Fruit fly (Drosophila melanogaster) whole organism, embryonic: ENCODE results near the gene CG5618.

Source experiments
- CG10543 ChIP-seq: fragments of 200-800 bp; sonication (Bioruptor generic); optimal IDR thresholded peaks from 3 replicates; lab custom pipeline; 2017; ENCODE audit warnings: missing biosample characterization, mild to moderate bottlenecking, missing genetic modification characterization, moderate library complexity
- CG10979 ChIP-seq: fragments of 200-800 bp; sonication (Bioruptor generic); optimal IDR thresholded peaks from 2 replicates; lab custom pipeline; 2018; ENCODE audit warnings: missing biosample characterization, mild to moderate bottlenecking, missing genetic modification characterization, moderate library complexity
- CG12769 ChIP-seq: fragments of 200-800 bp; sonication (Bioruptor generic); optimal IDR thresholded peaks from 2 replicates; lab custom pipeline; 2019; ENCODE audit warnings: missing biosample characterization, mild to moderate bottlenecking, missing genetic modification characterization, moderate library complexity
- CG15696 ChIP-seq: fragments of 200-800 bp; sonication (Bioruptor generic); optimal IDR thresholded peaks from 2 replicates; lab custom pipeline; 2019; ENCODE audit warnings: missing biosample characterization, mild to moderate bottlenecking, missing genetic modification characterization, moderate library complexity
- CG1603 ChIP-seq: fragments of 200-800 bp; sonication (Bioruptor generic); optimal IDR thresholded peaks from 2 replicates; lab custom pipeline; 2019; ENCODE audit warnings: missing biosample characterization, mild to moderate bottlenecking, missing genetic modification characterization, moderate library complexity
- CG17802 ChIP-seq: fragments of 200-800 bp; sonication (Bioruptor generic); optimal IDR thresholded peaks from 2 replicates; lab custom pipeline; 2018; ENCODE audit warnings: missing biosample characterization, mild to moderate bottlenecking, missing genetic modification characterization, moderate library complexity
- CG2129 ChIP-seq: fragments of 200-800 bp; sonication (Bioruptor generic); IDR thresholded peaks from 2 replicates; pipeline ENCODE4 v1.3.6; 2022; ENCODE audit warnings: missing biosample characterization, missing genetic modification characterization; ENCODE audit not compliant: partially characterized antibody
- CG3407 ChIP-seq: fragments of 200-800 bp; sonication (Bioruptor generic); optimal IDR thresholded peaks from 2 replicates; lab custom pipeline; 2018; ENCODE audit warnings: missing biosample characterization, mild to moderate bottlenecking, missing genetic modification characterization
- CG34376 ChIP-seq: fragments of 200-800 bp; sonication (Bioruptor generic); optimal IDR thresholded peaks from 2 replicates; lab custom pipeline; 2018; ENCODE audit warnings: missing biosample characterization, mild to moderate bottlenecking, missing genetic modification characterization
- CG3995 ChIP-seq: fragments of 200-800 bp; sonication (Bioruptor generic); optimal IDR thresholded peaks from 3 replicates; lab custom pipeline; 2016; ENCODE audit warnings: missing biosample characterization, missing genetic modification characterization
- CG5245 ChIP-seq: fragments of 200-800 bp; sonication (Bioruptor generic); optimal IDR thresholded peaks from 3 replicates; lab custom pipeline; 2016; ENCODE audit warnings: missing biosample characterization, missing genetic modification characterization
- CG6854 ChIP-seq: fragments of 200-800 bp; sonication (Bioruptor generic); optimal IDR thresholded peaks from 3 replicates; lab custom pipeline; 2017; ENCODE audit warnings: missing biosample characterization, mild to moderate bottlenecking, missing genetic modification characterization
- CG8281 ChIP-seq: fragments of 200-800 bp; sonication (Bioruptor generic); optimal IDR thresholded peaks from 2 replicates; lab custom pipeline; 2018; ENCODE audit warnings: missing biosample characterization, mild to moderate bottlenecking, missing genetic modification characterization, moderate library complexity
- CG8478 ChIP-seq: fragments of >200 bp; optimal IDR thresholded peaks from 2 replicates; lab custom pipeline; 2018
- CG9437 ChIP-seq: fragments of 200-800 bp; sonication (Bioruptor generic); optimal IDR thresholded peaks from 2 replicates; lab custom pipeline; 2018; ENCODE audit warnings: missing biosample characterization, mild to moderate bottlenecking, missing genetic modification characterization
- CoRest ChIP-seq: fragments of 200-800 bp; sonication (Bioruptor generic); optimal IDR thresholded peaks from 3 replicates; lab custom pipeline; 2018; ENCODE audit warnings: missing biosample characterization, mild to moderate bottlenecking, missing genetic modification characterization, moderate library complexity
- Dip3 ChIP-seq: fragments of 200-800 bp; sonication (Bioruptor generic); optimal IDR thresholded peaks from 3 replicates; lab custom pipeline; 2016; ENCODE audit warnings: missing biosample characterization, missing genetic modification characterization
- Dp ChIP-seq: fragments of 200-800 bp; sonication (Bioruptor generic); optimal IDR thresholded peaks from 2 replicates; lab custom pipeline; 2018; ENCODE audit warnings: missing biosample characterization, mild to moderate bottlenecking, missing genetic modification characterization, moderate library complexity
- Ets65A ChIP-seq: fragments of 200-800 bp; sonication (Bioruptor generic); peaks from one replicate; lab custom pipeline; 2016; ENCODE audit warnings: missing biosample characterization, missing genetic modification characterization
- HLH4C ChIP-seq: fragments of 200-800 bp; sonication (Bioruptor generic); IDR thresholded peaks from 3 replicates; pipeline ENCODE4 v1.3.6; 2022; ENCODE audit warnings: missing biosample characterization, missing genetic modification characterization; ENCODE audit not compliant: partially characterized antibody
- Hr78 ChIP-seq, 2 experiments: fragments of 200-800 bp in 1 of 2; fragments of >200 bp in 1 of 2; sonication (Bioruptor generic) in 1 of 2; optimal IDR thresholded peaks; 2 replicates each; lab custom pipeline; 2017 to 2019; ENCODE audit warnings: missing biosample characterization in 2 of 2, missing genetic modification characterization in 2 of 2, mild to moderate bottlenecking in 1 of 2, moderate library complexity in 1 of 2
- Sin3A ChIP-seq: fragments of >200 bp; optimal IDR thresholded peaks from 2 replicates; lab custom pipeline; 2018
- Sry-δ ChIP-seq: fragments of 200-800 bp; sonication (Bioruptor generic); optimal IDR thresholded peaks from 2 replicates; lab custom pipeline; 2016; ENCODE audit warnings: missing biosample characterization, missing genetic modification characterization
- ara ChIP-seq: fragments of 200-800 bp; sonication (Bioruptor generic); IDR thresholded peaks from 2 replicates; pipeline ENCODE4 v1.3.6; 2022; ENCODE audit warnings: missing biosample characterization, missing genetic modification characterization
- bbx ChIP-seq: fragments of 200-800 bp; sonication (Bioruptor generic); IDR thresholded peaks from 2 replicates; pipeline ENCODE4 v1.3.6; 2022; ENCODE audit warnings: missing biosample characterization, missing genetic modification characterization; ENCODE audit not compliant: partially characterized antibody
- btn ChIP-seq: fragments of 200-800 bp; sonication (Bioruptor generic); optimal IDR thresholded peaks from 2 replicates; lab custom pipeline; 2016; ENCODE audit warnings: missing biosample characterization, missing genetic modification characterization
- chm ChIP-seq: fragments of 200-800 bp; sonication (Bioruptor generic); IDR thresholded peaks from 2 replicates; pipeline ENCODE4 v1.3.6; 2022; ENCODE audit warnings: missing biosample characterization, missing genetic modification characterization
- corto ChIP-seq: fragments of 200-800 bp; sonication (Bioruptor generic); optimal IDR thresholded peaks from 2 replicates; lab custom pipeline; 2016; ENCODE audit warnings: missing biosample characterization, mild to moderate bottlenecking, missing genetic modification characterization, moderate library complexity
- da ChIP-seq: fragments of 200-800 bp; sonication (Bioruptor generic); optimal IDR thresholded peaks from 2 replicates; lab custom pipeline; 2016; ENCODE audit warnings: missing biosample characterization, missing genetic modification characterization
- dpn ChIP-seq, 2 experiments: fragments of 200-800 bp; sonication (Bioruptor generic); optimal IDR thresholded peaks; 3 replicates each; lab custom pipeline; 2016; ENCODE audit warnings: missing biosample characterization in 2 of 2, missing genetic modification characterization in 2 of 2
- gfzf ChIP-seq: fragments of 200-800 bp; sonication (Bioruptor generic); optimal IDR thresholded peaks from 2 replicates; lab custom pipeline; 2016; ENCODE audit warnings: missing biosample characterization, mild to moderate bottlenecking, missing genetic modification characterization, moderate library complexity
- ham ChIP-seq: fragments of 200-800 bp; sonication (Bioruptor generic); IDR thresholded peaks from 2 replicates; pipeline ENCODE4 v1.3.6; 2022; ENCODE audit warnings: missing biosample characterization, missing genetic modification characterization
- klu ChIP-seq: fragments of 200-800 bp; sonication (Bioruptor generic); IDR thresholded peaks from 2 replicates; pipeline ENCODE4 v1.3.6; 2022; ENCODE audit warnings: missing biosample characterization, missing genetic modification characterization
- kni ChIP-seq: fragments of 200-800 bp; sonication (Bioruptor generic); optimal IDR thresholded peaks from 3 replicates; lab custom pipeline; 2017; ENCODE audit warnings: mild to moderate bottlenecking, missing biosample characterization, missing genetic modification reagents, missing genetic modification characterization
- lmd ChIP-seq: fragments of 200-800 bp; sonication (Bioruptor generic); IDR thresholded peaks from 2 replicates; pipeline ENCODE4 v1.3.6; 2022; ENCODE audit warnings: missing biosample characterization, missing genetic modification characterization
- mirr ChIP-seq: fragments of 200-800 bp; sonication (Bioruptor generic); optimal IDR thresholded peaks from 3 replicates; lab custom pipeline; 2018; ENCODE audit warnings: missing biosample characterization, mild to moderate bottlenecking, missing genetic modification characterization
- nerfin-1 ChIP-seq: fragments of 200-800 bp; sonication (Bioruptor generic); optimal IDR thresholded peaks from 3 replicates; lab custom pipeline; 2019; ENCODE audit warnings: missing biosample characterization, mild to moderate bottlenecking, missing genetic modification characterization, moderate library complexity
- pb ChIP-seq: fragments of 200-800 bp; sonication (Bioruptor generic); optimal IDR thresholded peaks from 3 replicates; lab custom pipeline; 2016; ENCODE audit warnings: missing biosample characterization, missing genetic modification characterization
- pho ChIP-seq: fragments of 200-800 bp; sonication (Bioruptor generic); optimal IDR thresholded peaks from 2 replicates; lab custom pipeline; 2016; ENCODE audit warnings: missing biosample characterization, missing genetic modification characterization
- prd ChIP-seq, 3 experiments: fragments of >200 bp in 2 of 3; fragments of 200-800 bp in 1 of 3; sonication (Bioruptor generic) in 1 of 3; optimal IDR thresholded peaks in 2 of 3; IDR thresholded peaks in 1 of 3; 2 replicates in 2 of 3; 3 replicates in 1 of 3; pipeline versions ENCODE4 v1.3.6 to Lab custom; 2017 to 2022; ENCODE audit warnings: missing biosample characterization in 1 of 3, missing genetic modification characterization in 1 of 3
- psq ChIP-seq: fragments of 200-800 bp; sonication (Bioruptor generic); optimal IDR thresholded peaks from 2 replicates; lab custom pipeline; 2017; ENCODE audit warnings: missing biosample characterization, missing genetic modification characterization
- pum ChIP-seq: fragments of 200-800 bp; sonication (Bioruptor generic); optimal IDR thresholded peaks from 2 replicates; lab custom pipeline; 2016; ENCODE audit warnings: missing biosample characterization, missing genetic modification characterization
- seq ChIP-seq: fragments of 200-800 bp; sonication (Bioruptor generic); IDR thresholded peaks from 2 replicates; pipeline ENCODE4 v1.3.6; 2022; ENCODE audit warnings: missing biosample characterization, missing genetic modification characterization
- stwl ChIP-seq: fragments of 200-800 bp; sonication (Bioruptor generic); optimal IDR thresholded peaks from 3 replicates; lab custom pipeline; 2018; ENCODE audit warnings: missing biosample characterization, mild to moderate bottlenecking, missing genetic modification characterization, moderate library complexity
- sug ChIP-seq: fragments of 200-800 bp; optimal IDR thresholded peaks from 2 replicates; lab custom pipeline; 2019; ENCODE audit warnings: missing biosample characterization, mild to moderate bottlenecking, missing genetic modification characterization, moderate library complexity
- toy ChIP-seq: fragments of 200-800 bp; sonication (Bioruptor generic); IDR thresholded peaks from 2 replicates; pipeline ENCODE4 v1.3.6; 2022; ENCODE audit warnings: missing biosample characterization, missing genetic modification characterization
- zen2 ChIP-seq: fragments of 200-800 bp; sonication (Bioruptor generic); IDR thresholded peaks from 3 replicates; pipeline ENCODE4 v1.3.6; 2022; ENCODE audit warnings: missing biosample characterization, missing genetic modification characterization; ENCODE audit not compliant: partially characterized antibody

CG5618 gene

DNA sequence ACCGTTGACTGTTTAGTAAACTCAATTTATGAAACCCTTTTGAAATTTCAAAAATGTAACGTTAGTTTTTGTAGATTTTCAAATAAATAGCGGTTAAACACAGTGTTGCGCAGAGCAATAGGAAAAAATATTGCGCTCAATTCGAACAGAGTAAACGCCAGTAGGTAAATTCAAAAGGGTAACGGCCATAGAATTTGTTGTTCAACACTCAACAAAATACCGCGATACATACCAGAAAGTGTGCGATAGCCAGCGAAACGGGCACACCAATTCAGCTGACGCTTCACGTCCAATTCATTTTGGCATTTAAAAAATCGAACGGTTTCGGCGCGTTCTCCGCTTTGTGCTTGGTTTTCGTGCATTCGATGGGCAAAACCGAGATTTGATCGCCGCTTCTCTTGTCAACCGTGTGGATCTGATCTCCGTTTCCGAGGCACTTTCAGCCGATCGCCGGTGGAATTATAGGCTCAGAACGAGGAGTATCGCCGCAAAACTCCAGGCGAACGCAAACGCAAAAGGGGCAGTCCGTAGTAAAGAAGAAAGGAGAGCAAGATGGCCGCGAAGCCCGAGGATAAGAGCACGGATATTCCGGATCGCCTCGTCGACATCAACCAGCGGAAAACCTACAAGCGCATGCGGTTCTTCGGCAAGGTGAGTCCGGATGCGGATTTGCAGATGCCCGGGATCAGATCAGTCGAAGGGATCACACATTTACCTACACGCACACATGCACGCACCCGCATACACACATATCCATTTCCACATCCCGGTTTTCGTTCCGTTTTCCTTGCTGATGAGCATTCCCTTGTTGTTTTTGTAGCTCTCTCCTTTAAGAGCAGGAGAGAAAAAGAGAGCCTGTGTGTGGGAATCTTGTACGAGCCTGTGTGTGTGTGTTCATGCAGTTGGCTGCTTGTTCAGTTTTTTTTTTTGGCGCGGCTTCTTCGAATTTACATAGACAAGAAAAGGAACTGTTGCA is 43.2 kb upstream of the CG5618 start (continued):
- TF ChIP-seq CG1603 (tag; lab: Kevin White, UChicago) (peak; percentile 89), CG3407 (GFP tag; lab: Kevin White, UChicago) (no peak), CG5245 (no peak), pb (GFP tag; lab: Kevin White, UChicago) (no peak), da (GFP tag; lab: Kevin White, UChicago) (peak; percentile 28), CG2129 (peak; percentile 68), Hr78 (GFP tag; optimal IDR thresholded peaks at IDR 0.05; lab: Kevin White, UChicago) (no peak), btn (GFP tag; lab: Kevin White, UChicago) (no peak), CG3995 (GFP tag; lab: Kevin White, UChicago) (peak; percentile 55), CG10979 (tag; lab: Kevin White, UChicago) (no peak), ara (GFP tag; lab: Robert Waterston, UW) (peak; percentile 61; the same call in 1 of the 2 replicates), HLH4C (GFP tag; lab: Robert Waterston, UW) (peak; percentile 71), klu (peak; percentile 33; the same call in 1 of the 2 replicates), Ets65A (GFP tag; lab: Kevin White, UChicago) (peak; percentile 95), CG17802 (no peak), toy (GFP tag; lab: Robert Waterston, UW) (no peak), CG6854 (GFP tag; lab: Kevin White, UChicago) (no peak), corto (GFP tag; lab: Kevin White, UChicago) (no peak), bbx (GFP tag; lab: Robert Waterston, UW) (peak; percentile 89), nerfin-1 (tag; lab: Kevin White, UChicago) (peak; percentile 90), stwl (peak; percentile 99), sug (tag; lab: Kevin White, UChicago) (peak; percentile 46), ham (no peak), lmd (GFP tag; lab: Robert Waterston, UW) (peak; percentile 6; the same call in 1 of the 2 replicates), pum (GFP tag; lab: Kevin White, UChicago) (peak; percentile 60), CG8478 (peak; percentile 71), CG34376 (no peak), seq (GFP tag; lab: Robert Waterston, UW) (no peak), CG10543 (GFP tag; lab: Kevin White, UChicago) (no peak), dpn (GFP tag; optimal IDR thresholded peaks at IDR 0.05; lab: Kevin White, UChicago) (peak; percentile 58 to 79), zen2 (GFP tag; lab: Robert Waterston, UW) (no peak; the same call in 2 of the 3 replicates), chm (GFP tag; lab: Robert Waterston, UW) (no peak), Dp (GFP tag; lab: Kevin White, UChicago) (peak; percentile 91), kni (peak; percentile 22), Sry-δ (GFP tag; lab: Kevin White, UChicago) (peak; percentile 79), CoRest (peak; percentile 70), CG12769 (tag; lab: Kevin White, UChicago) (peak; percentile 44), mirr (no peak), Sin3A (lab: Kevin White, UChicago) (peak; percentile 92), CG8281 (tag; lab: Kevin White, UChicago) (no peak), gfzf (peak; percentile 85), CG9437 (GFP tag; lab: Kevin White, UChicago) (no peak), CG15696 (tag; lab: Kevin White, UChicago) (no peak), prd (optimal IDR thresholded peaks at IDR 0.05; lab: Kevin White, UChicago) (no peak), prd (GFP tag; IDR thresholded peaks at IDR 0.05; lab: Robert Waterston, UW) (peak; percentile 16; the same call in 1 of the 3 replicates), pho (peak; percentile 61), Dip3 (peak; percentile 59), psq (GFP tag; lab: Kevin White, UChicago) (peak; percentile 26)
